Fruit fly (Drosophila melanogaster) whole organism, wandering third instar larva: ENCODE data around the gene CG12316.

Experiments
- Abd-B ChIP-seq: fragments of >200 bp; optimal IDR thresholded peaks from 2 replicates; lab custom pipeline; 2017; ENCODE audit warnings: missing biosample characterization, missing genetic modification characterization
- Jra ChIP-seq: sonication (Bioruptor generic); optimal IDR thresholded peaks from 2 replicates; lab custom pipeline; 2016; ENCODE audit warnings: missing biosample characterization, missing genetic modification characterization
- brk ChIP-seq: fragments of 200-800 bp; sonication (Bioruptor generic); optimal IDR thresholded peaks from 2 replicates; lab custom pipeline; 2016; ENCODE audit warnings: missing biosample characterization, mild to moderate bottlenecking, missing genetic modification characterization
- h ChIP-seq: fragments of 200-800 bp; sonication (Bioruptor generic); optimal IDR thresholded peaks from 3 replicates; lab custom pipeline; 2016; ENCODE audit warnings: missing biosample characterization, mild to moderate bottlenecking, missing genetic modification characterization
- psq ChIP-seq: fragments of 200-800 bp; sonication (Bioruptor generic); optimal IDR thresholded peaks from 3 replicates; lab custom pipeline; 2017; ENCODE audit warnings: missing biosample characterization, mild to moderate bottlenecking, missing genetic modification characterization, moderate library complexity
- usp ChIP-seq: fragments of >200 bp; optimal IDR thresholded peaks from 2 replicates; lab custom pipeline; 2017; ENCODE audit warnings: missing biosample characterization, missing genetic modification characterization

DNA sequence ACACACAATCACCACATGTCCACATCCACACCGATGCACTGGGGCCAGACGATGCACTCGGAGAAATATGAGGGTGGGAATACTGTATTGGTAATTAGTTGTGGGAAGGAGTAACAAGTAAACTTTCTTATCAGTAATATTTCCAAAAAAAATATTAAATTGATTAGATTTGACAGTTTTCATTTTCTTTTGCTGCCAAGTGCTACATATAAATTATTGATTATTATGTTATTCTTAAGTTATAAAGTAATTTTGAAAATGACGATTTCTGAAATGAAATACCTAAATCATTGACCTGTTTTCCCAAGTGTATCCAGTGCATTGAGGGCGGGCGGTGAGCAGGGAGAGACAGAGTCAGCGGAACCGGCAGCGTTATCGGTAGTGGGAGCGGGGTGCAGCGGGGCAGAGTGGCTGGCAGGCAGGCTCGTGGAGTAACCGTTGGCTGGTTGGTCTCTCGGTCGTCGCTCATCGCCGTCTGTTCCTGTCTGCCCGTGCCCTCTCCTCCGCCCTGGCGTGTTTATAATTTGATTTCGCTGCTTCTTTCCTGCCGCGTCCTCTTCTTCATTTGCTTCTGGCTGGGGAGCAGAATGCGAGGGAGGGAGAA lies 28.9 kb downstream of the CG12316 start:
- TF ChIP-seq h, result peak; percentile 94
- no peak for TF ChIP-seq usp (GFP tag; lab: Kevin White, UChicago)
- TF ChIP-seq Jra (GFP tag; lab: Kevin White, UChicago), result peak; percentile 85
- peak; percentile 96 for TF ChIP-seq psq (GFP tag; lab: Kevin White, UChicago)
- peak; percentile 93 for TF ChIP-seq brk
- no peak for TF ChIP-seq Abd-B (GFP tag; lab: Kevin White, UChicago)
